Fruit fly (Drosophila melanogaster) whole organism, pupa: ENCODE measurements around the gene hwt.

Source experiments
- CG10348 ChIP-seq: fragments of 200-800 bp; sonication (Bioruptor generic); IDR thresholded peaks from 2 replicates; pipeline ENCODE4 v1.3.6; 2022; ENCODE audit warnings: missing biosample characterization, missing genetic modification characterization
- CG12605 ChIP-seq: fragments of 200-800 bp; sonication (Bioruptor generic); IDR thresholded peaks from 2 replicates; pipeline ENCODE4 v1.3.6; 2022; ENCODE audit warnings: missing biosample characterization, missing genetic modification characterization
- CG13204 ChIP-seq: fragments of 200-800 bp; sonication (Bioruptor generic); optimal IDR thresholded peaks from 2 replicates; lab custom pipeline; 2018; ENCODE audit warnings: missing biosample characterization, mild to moderate bottlenecking, missing genetic modification characterization, moderate library complexity
- CG8159 ChIP-seq: fragments of 200-800 bp; sonication (Bioruptor generic); optimal IDR thresholded peaks from 3 replicates; lab custom pipeline; 2018; ENCODE audit warnings: missing biosample characterization, mild to moderate bottlenecking, missing genetic modification characterization, moderate library complexity
- CG9948 ChIP-seq: fragments of 200-800 bp; sonication (Bioruptor generic); optimal IDR thresholded peaks from 2 replicates; lab custom pipeline; 2018; ENCODE audit warnings: missing biosample characterization, mild to moderate bottlenecking, missing genetic modification characterization, moderate library complexity
- EcR ChIP-seq: fragments of 200-800 bp; sonication (Bioruptor generic); optimal IDR thresholded peaks from 3 replicates; lab custom pipeline; 2019; ENCODE audit warnings: missing biosample characterization, missing genetic modification characterization, mild to moderate bottlenecking, moderate library complexity, missing genetic modification reagents
- Ets98B ChIP-seq: fragments of 200-800 bp; sonication (Bioruptor generic); IDR thresholded peaks from 2 replicates; pipeline ENCODE4 v1.3.6; 2022; ENCODE audit warnings: missing biosample characterization, missing genetic modification characterization
- Pif1A ChIP-seq: fragments of 200-800 bp; sonication (Bioruptor generic); optimal IDR thresholded peaks from 3 replicates; lab custom pipeline; 2016; ENCODE audit warnings: missing biosample characterization, missing genetic modification characterization
- gl ChIP-seq: fragments of 200-800 bp; sonication (Bioruptor generic); optimal IDR thresholded peaks from 2 replicates; lab custom pipeline; 2018; ENCODE audit warnings: missing biosample characterization, mild to moderate bottlenecking, missing genetic modification characterization

- no peak for TF ChIP-seq gl
- no peak for TF ChIP-seq CG13204 (GFP tag; lab: Kevin White, UChicago)
- TF ChIP-seq CG10348 (GFP tag; lab: Robert Waterston, UW): no peak
- peak; percentile 12; the same call in 1 of the 2 replicates for TF ChIP-seq Ets98B (GFP tag; lab: Robert Waterston, UW)
- no peak for TF ChIP-seq CG12605 (GFP tag; lab: Robert Waterston, UW)
- TF ChIP-seq CG8159: no peak
- peak; percentile 17 for TF ChIP-seq CG9948 (tag; lab: Kevin White, UChicago)
- peak; percentile 44 for TF ChIP-seq Pif1A (GFP tag; lab: Kevin White, UChicago)
- TF ChIP-seq EcR (GFP tag; lab: Kevin White, UChicago): no peak
These were observed 98.5 kb downstream of the hwt start for dm6 chrX:12469778-12470177.
